Fruit fly (Drosophila melanogaster) whole organism, embryonic: ENCODE measurements around the gene CG6296.

Experiments
- BtbVII ChIP-seq: fragments of 200-800 bp; sonication (Bioruptor generic); optimal IDR thresholded peaks from 3 replicates; lab custom pipeline; 2017; ENCODE audit warnings: missing biosample characterization, mild to moderate bottlenecking, missing genetic modification characterization
- CG10147 ChIP-seq: fragments of 200-800 bp; sonication (Bioruptor generic); optimal IDR thresholded peaks from 2 replicates; lab custom pipeline; 2019; ENCODE audit warnings: missing biosample characterization, mild to moderate bottlenecking, missing genetic modification characterization, moderate library complexity
- CG10267 ChIP-seq: fragments of 200-800 bp; sonication (Bioruptor generic); optimal IDR thresholded peaks from 2 replicates; lab custom pipeline; 2018; ENCODE audit warnings: missing biosample characterization, mild to moderate bottlenecking, missing genetic modification characterization, moderate library complexity
- CG12155 ChIP-seq: fragments of 200-800 bp; sonication (Bioruptor generic); optimal IDR thresholded peaks from 3 replicates; lab custom pipeline; 2016; ENCODE audit warnings: missing biosample characterization, missing genetic modification characterization
- CG12744 ChIP-seq: fragments of 200-800 bp; sonication (Bioruptor generic); optimal IDR thresholded peaks from 2 replicates; lab custom pipeline; 2016; ENCODE audit warnings: missing biosample characterization, missing genetic modification characterization
- CG12769 ChIP-seq: fragments of 200-800 bp; sonication (Bioruptor generic); optimal IDR thresholded peaks from 2 replicates; lab custom pipeline; 2019; ENCODE audit warnings: missing biosample characterization, mild to moderate bottlenecking, missing genetic modification characterization, moderate library complexity
- CG13775 ChIP-seq: fragments of 200-800 bp; sonication (Bioruptor generic); optimal IDR thresholded peaks from 3 replicates; lab custom pipeline; 2017; ENCODE audit warnings: missing biosample characterization, mild to moderate bottlenecking, missing genetic modification characterization
- CG14667 ChIP-seq: fragments of 200-800 bp; sonication (Bioruptor generic); IDR thresholded peaks from 2 replicates; pipeline ENCODE4 v1.3.6; 2022; ENCODE audit warnings: missing biosample characterization, missing genetic modification characterization
- CG14710 ChIP-seq: fragments of 200-800 bp; sonication (Bioruptor generic); optimal IDR thresholded peaks from 3 replicates; lab custom pipeline; 2019; ENCODE audit warnings: missing biosample characterization, mild to moderate bottlenecking, missing genetic modification characterization, moderate library complexity
- CG14965 ChIP-seq: fragments of 200-800 bp; sonication (Bioruptor generic); optimal IDR thresholded peaks from 2 replicates; lab custom pipeline; 2016; ENCODE audit warnings: missing biosample characterization, missing genetic modification characterization, borderline replicate concordance
- CG1647 ChIP-seq: fragments of 200-800 bp; sonication (Bioruptor generic); optimal IDR thresholded peaks from 3 replicates; lab custom pipeline; 2016; ENCODE audit warnings: missing biosample characterization, missing genetic modification characterization
- CG17361 ChIP-seq: fragments of 200-800 bp; sonication (Bioruptor generic); IDR thresholded peaks from 3 replicates; pipeline ENCODE4 v1.3.6; 2022; ENCODE audit warnings: missing biosample characterization, missing genetic modification characterization
- CG17802 ChIP-seq: fragments of 200-800 bp; sonication (Bioruptor generic); optimal IDR thresholded peaks from 2 replicates; lab custom pipeline; 2018; ENCODE audit warnings: missing biosample characterization, mild to moderate bottlenecking, missing genetic modification characterization, moderate library complexity
- CG18262 ChIP-seq: fragments of 200-800 bp; optimal IDR thresholded peaks from 3 replicates; lab custom pipeline; 2019; ENCODE audit warnings: missing biosample characterization, mild to moderate bottlenecking, missing genetic modification characterization, moderate library complexity
- CG18476 ChIP-seq: fragments of 200-800 bp; sonication (Bioruptor generic); optimal IDR thresholded peaks from 2 replicates; lab custom pipeline; 2016; ENCODE audit warnings: missing biosample characterization, mild to moderate bottlenecking, missing genetic modification characterization
- CG18619 ChIP-seq: fragments of 200-800 bp; sonication (Bioruptor generic); optimal IDR thresholded peaks from 3 replicates; lab custom pipeline; 2017; ENCODE audit warnings: missing biosample characterization, mild to moderate bottlenecking, missing genetic modification characterization
- CG30403 ChIP-seq: fragments of 200-800 bp; sonication (Bioruptor generic); optimal IDR thresholded peaks from 3 replicates; lab custom pipeline; 2016; ENCODE audit warnings: missing biosample characterization, missing genetic modification characterization
- CG30431 ChIP-seq: fragments of 200-800 bp; sonication (Bioruptor generic); optimal IDR thresholded peaks from 2 replicates; lab custom pipeline; 2017; ENCODE audit warnings: missing biosample characterization, missing genetic modification characterization
- CG3163 ChIP-seq: fragments of 200-800 bp; sonication (Bioruptor generic); optimal IDR thresholded peaks from 3 replicates; lab custom pipeline; 2016; ENCODE audit warnings: missing biosample characterization, missing genetic modification characterization
- CG32532 ChIP-seq: fragments of 200-800 bp; sonication (Bioruptor generic); IDR thresholded peaks from 2 replicates; pipeline ENCODE4 v1.3.6; 2022; ENCODE audit warnings: missing biosample characterization, missing genetic modification characterization
- CG33213 ChIP-seq: fragments of 200-800 bp; sonication (Bioruptor generic); optimal IDR thresholded peaks from 3 replicates; lab custom pipeline; 2016; ENCODE audit warnings: missing biosample characterization, missing genetic modification characterization
- CG3838 ChIP-seq: fragments of 200-800 bp; sonication (Bioruptor generic); optimal IDR thresholded peaks from 3 replicates; lab custom pipeline; 2016; ENCODE audit warnings: missing biosample characterization, missing genetic modification characterization
- CG6272 ChIP-seq: fragments of 200-800 bp; sonication (Bioruptor generic); IDR thresholded peaks from 2 replicates; pipeline ENCODE4 v1.3.6; 2022; ENCODE audit warnings: missing biosample characterization, missing genetic modification characterization
- CG7372 ChIP-seq: fragments of 200-800 bp; sonication (Bioruptor generic); IDR thresholded peaks from 2 replicates; pipeline ENCODE4 v1.3.6; 2022; ENCODE audit warnings: missing biosample characterization, missing genetic modification characterization
- CG8388 ChIP-seq: fragments of 200-800 bp; sonication (Bioruptor generic); optimal IDR thresholded peaks from 2 replicates; lab custom pipeline; 2019; ENCODE audit warnings: missing biosample characterization, mild to moderate bottlenecking, missing genetic modification characterization, moderate library complexity
- CrebB ChIP-seq: fragments of 200-800 bp; sonication (Bioruptor generic); optimal IDR thresholded peaks from 3 replicates; lab custom pipeline; 2018; ENCODE audit warnings: missing biosample characterization, mild to moderate bottlenecking, missing genetic modification characterization
- Dip2 ChIP-seq: fragments of 200-800 bp; sonication (Bioruptor generic); IDR thresholded peaks from 2 replicates; pipeline ENCODE4 v1.3.6; 2022; ENCODE audit warnings: missing biosample characterization, missing genetic modification characterization
- Doc2 ChIP-seq: fragments of 200-800 bp; sonication (Bioruptor generic); IDR thresholded peaks from 2 replicates; pipeline ENCODE4 v1.3.6; 2022; ENCODE audit warnings: missing biosample characterization, missing genetic modification characterization
- HLH54F ChIP-seq: fragments of 200-800 bp; sonication (Bioruptor generic); optimal IDR thresholded peaks from 3 replicates; lab custom pipeline; 2016; ENCODE audit warnings: missing biosample characterization, missing genetic modification characterization
- Lim3 ChIP-seq: fragments of 200-800 bp; sonication (Bioruptor generic); IDR thresholded peaks from 2 replicates; pipeline ENCODE4 v1.3.6; 2022; ENCODE audit warnings: missing biosample characterization, missing genetic modification characterization
- Oaz ChIP-seq: fragments of 200-800 bp; sonication (Bioruptor generic); IDR thresholded peaks from 2 replicates; pipeline ENCODE4 v1.3.6; 2022; ENCODE audit warnings: missing biosample characterization, missing genetic modification characterization
- Oli ChIP-seq: fragments of 200-800 bp; sonication (Bioruptor generic); optimal IDR thresholded peaks from 2 replicates; lab custom pipeline; 2018; ENCODE audit warnings: missing biosample characterization, mild to moderate bottlenecking, missing genetic modification characterization, moderate library complexity
- Stat92E ChIP-seq, 3 experiments: fragments of >200 bp in 2 of 3; fragments of 200-800 bp in 1 of 3; sonication (Bioruptor generic) in 1 of 3; optimal IDR thresholded peaks; 2 replicates each; lab custom pipeline; 2017 to 2019; ENCODE audit warnings: missing biosample characterization in 3 of 3, missing genetic modification characterization in 3 of 3, mild to moderate bottlenecking in 1 of 3, moderate library complexity in 1 of 3
- bigmax ChIP-seq: fragments of 200-800 bp; sonication (Bioruptor generic); optimal IDR thresholded peaks from 2 replicates; lab custom pipeline; 2018; ENCODE audit warnings: missing biosample characterization, mild to moderate bottlenecking, missing genetic modification characterization
- bsh ChIP-seq, 2 experiments: fragments of 200-800 bp; sonication (Bioruptor generic); optimal IDR thresholded peaks; 2 replicates each; lab custom pipeline; 2017 to 2018; ENCODE audit warnings: mild to moderate bottlenecking in 2 of 2, missing biosample characterization in 2 of 2, missing genetic modification characterization in 2 of 2, moderate library complexity in 1 of 2
- corto ChIP-seq: fragments of 200-800 bp; sonication (Bioruptor generic); optimal IDR thresholded peaks from 2 replicates; lab custom pipeline; 2016; ENCODE audit warnings: missing biosample characterization, mild to moderate bottlenecking, missing genetic modification characterization, moderate library complexity
- crc ChIP-seq: fragments of 200-800 bp; sonication (Bioruptor generic); optimal IDR thresholded peaks from 2 replicates; lab custom pipeline; 2016; ENCODE audit warnings: missing biosample characterization, missing genetic modification characterization
- crp ChIP-seq, 2 experiments: fragments of 200-800 bp; sonication (Bioruptor generic); optimal IDR thresholded peaks; 2 replicates in 1 of 2; 3 replicates in 1 of 2; lab custom pipeline; 2017; ENCODE audit warnings: missing biosample characterization in 2 of 2, missing genetic modification characterization in 2 of 2, mild to moderate bottlenecking in 1 of 2, moderate library complexity in 1 of 2
- danr ChIP-seq: fragments of 200-800 bp; sonication (Bioruptor generic); IDR thresholded peaks from 2 replicates; pipeline ENCODE4 v1.3.6; 2022; ENCODE audit warnings: missing biosample characterization, missing genetic modification characterization
- emc ChIP-seq: fragments of 200-800 bp; sonication (Bioruptor generic); optimal IDR thresholded peaks from 2 replicates; lab custom pipeline; 2016; ENCODE audit warnings: missing biosample characterization, missing genetic modification characterization
- ems ChIP-seq: fragments of 200-800 bp; sonication (Bioruptor generic); optimal IDR thresholded peaks from 3 replicates; lab custom pipeline; 2016; ENCODE audit warnings: missing biosample characterization, missing genetic modification characterization
- fd102C ChIP-seq: fragments of 200-800 bp; sonication (Bioruptor generic); optimal IDR thresholded peaks from 2 replicates; lab custom pipeline; 2018; ENCODE audit warnings: missing biosample characterization, mild to moderate bottlenecking, missing genetic modification characterization, moderate library complexity
- ftz-f1 ChIP-seq: fragments of 200-800 bp; sonication (Bioruptor generic); optimal IDR thresholded peaks from 2 replicates; lab custom pipeline; 2016; ENCODE audit warnings: missing biosample characterization, missing genetic modification characterization
- luna ChIP-seq: fragments of 200-800 bp; sonication (Bioruptor generic); optimal IDR thresholded peaks from 2 replicates; lab custom pipeline; 2016; ENCODE audit warnings: missing biosample characterization, missing genetic modification characterization
- ranshi ChIP-seq: fragments of 200-800 bp; sonication (Bioruptor generic); IDR thresholded peaks from 2 replicates; pipeline ENCODE4 v1.3.6; 2022; ENCODE audit warnings: missing biosample characterization, missing genetic modification characterization
- row ChIP-seq: fragments of 200-800 bp; sonication (Bioruptor generic); IDR thresholded peaks from 3 replicates; pipeline ENCODE4 v1.3.6; 2022; ENCODE audit warnings: missing biosample characterization, missing genetic modification characterization
- tap ChIP-seq: fragments of 200-800 bp; optimal IDR thresholded peaks from 3 replicates; lab custom pipeline; 2019; ENCODE audit warnings: missing biosample characterization, mild to moderate bottlenecking, missing genetic modification characterization, moderate library complexity
- vnd ChIP-seq: fragments of 200-800 bp; sonication (Bioruptor generic); IDR thresholded peaks from 3 replicates; pipeline ENCODE4 v1.3.6; 2022; ENCODE audit warnings: missing biosample characterization, missing genetic modification characterization; ENCODE audit not compliant: partially characterized antibody
- zen2 ChIP-seq: fragments of 200-800 bp; sonication (Bioruptor generic); IDR thresholded peaks from 3 replicates; pipeline ENCODE4 v1.3.6; 2022; ENCODE audit warnings: missing biosample characterization, missing genetic modification characterization; ENCODE audit not compliant: partially characterized antibody

CG6296 gene

DNA sequence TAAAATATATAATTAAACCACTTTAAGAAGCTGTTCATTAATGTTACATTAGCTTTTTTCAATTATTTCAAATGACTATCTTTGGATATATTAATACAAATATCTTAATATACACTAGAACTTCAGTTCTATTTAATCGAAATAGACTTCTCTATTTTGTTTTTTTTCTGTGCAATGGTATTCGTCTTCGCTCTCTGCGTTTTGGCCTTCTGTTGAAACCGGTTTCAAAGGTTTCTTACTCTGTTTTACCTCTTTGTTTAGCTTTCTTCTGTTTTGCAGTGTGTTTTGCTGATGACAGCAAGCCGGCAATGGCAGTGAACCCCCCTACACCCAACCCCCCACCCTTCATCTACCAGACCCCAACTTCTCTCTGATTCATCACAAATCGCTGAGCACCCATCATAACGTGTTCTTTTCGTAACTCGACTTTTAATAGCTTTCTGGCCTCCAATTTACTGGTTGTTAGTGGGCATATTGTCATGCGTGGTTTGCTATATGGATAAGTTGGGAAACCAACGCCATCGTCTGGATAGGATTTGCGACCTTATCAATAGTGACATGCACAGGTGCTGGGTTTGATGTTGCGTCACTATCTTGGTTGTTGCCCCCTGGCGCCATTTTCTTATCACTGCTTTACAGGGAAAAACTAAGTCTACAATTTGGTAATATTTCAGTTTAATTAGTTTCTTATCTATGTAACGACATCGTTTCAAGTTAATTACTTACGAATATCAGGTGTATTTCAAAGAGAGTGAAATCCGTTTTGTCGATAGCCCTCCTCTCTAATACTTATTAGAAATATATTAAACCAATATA, 36.2 kb downstream of the CG6296 start (continued):
- TF ChIP-seq bsh (GFP tag; optimal IDR thresholded peaks at IDR 0.05; lab: Kevin White, UChicago) (peak in 1 of 2 experiments; percentile 58), tap (tag; lab: Kevin White, UChicago) (no peak), CG18476 (no peak), luna (GFP tag; lab: Kevin White, UChicago) (no peak), CG12155 (GFP tag; lab: Kevin White, UChicago) (no peak), HLH54F (GFP tag; lab: Kevin White, UChicago) (no peak), CG10147 (peak; percentile 13), CG13775 (GFP tag; lab: Kevin White, UChicago) (no peak), CG8388 (GFP tag; lab: Kevin White, UChicago) (peak; percentile 20), Doc2 (GFP tag; lab: Robert Waterston, UW) (no peak), crc (GFP tag; lab: Kevin White, UChicago) (no peak), CG12744 (GFP tag; lab: Kevin White, UChicago) (no peak), CG14710 (tag; lab: Kevin White, UChicago) (no peak), Dip2 (GFP tag; lab: Robert Waterston, UW) (no peak), CG3838 (no peak), Oli (tag; lab: Kevin White, UChicago) (peak; percentile 37), bigmax (GFP tag; lab: Kevin White, UChicago) (no peak), zen2 (no peak), emc (GFP tag; lab: Kevin White, UChicago) (no peak), ranshi (no peak), Lim3 (GFP tag; lab: Robert Waterston, UW) (peak; percentile 54; the same call in 1 of the 2 replicates), corto (GFP tag; lab: Kevin White, UChicago) (no peak), crp (GFP tag; optimal IDR thresholded peaks at IDR 0.05; lab: Kevin White, UChicago) (no peak), danr (GFP tag; lab: Robert Waterston, UW) (no peak), CG6272 (GFP tag; lab: Robert Waterston, UW) (no peak), CG32532 (GFP tag; lab: Robert Waterston, UW) (peak; percentile 50), BtbVII (GFP tag; lab: Kevin White, UChicago) (no peak), row (GFP tag; lab: Robert Waterston, UW) (peak; percentile 55), CG33213 (GFP tag; lab: Kevin White, UChicago) (no peak), Oaz (GFP tag; lab: Robert Waterston, UW) (no peak), CG14667 (GFP tag; lab: Robert Waterston, UW) (no peak), CG7372 (no peak), CG17802 (no peak), CG30431 (GFP tag; lab: Kevin White, UChicago) (no peak), CG1647 (no peak), CG14965 (no peak), ems (GFP tag; lab: Kevin White, UChicago) (no peak), CG18619 (GFP tag; lab: Kevin White, UChicago) (no peak), fd102C (GFP tag; lab: Kevin White, UChicago) (no peak), CG10267 (tag; lab: Kevin White, UChicago) (no peak), CG18262 (tag; lab: Kevin White, UChicago) (peak; percentile 37), ftz-f1 (GFP tag; lab: Kevin White, UChicago) (no peak), vnd (GFP tag; lab: Robert Waterston, UW) (no peak), CG17361 (GFP tag; lab: Robert Waterston, UW) (peak; percentile 52; the same call in 2 of the 3 replicates), CG12769 (tag; lab: Kevin White, UChicago) (peak; percentile 80), Stat92E (GFP tag; optimal IDR thresholded peaks at IDR 0.05; lab: Kevin White, UChicago) (no peak), CrebB (tag; lab: Kevin White, UChicago) (no peak), CG3163 (GFP tag; lab: Kevin White, UChicago) (no peak), CG30403 (GFP tag; lab: Kevin White, UChicago) (peak; percentile 24)
